Worm (Caenorhabditis elegans) whole organism, L3 larva: ENCODE measurements around the gene hlh-28.
A peak's percentile ranks its signal among the peaks of the same experiment; 100 is the strongest.
"Not testable (repeated sequence)": the region's sequence is repeated elsewhere in the genome, so short reads cannot be mapped to it uniquely, and the experiment has no call there.

Experiments
- ZK546.5 ChIP-seq: sonication (generic microtip); optimal IDR thresholded peaks from 2 replicates; lab custom pipeline; 2017; ENCODE audit warnings: missing biosample characterization, missing genetic modification characterization
- aly-2 ChIP-seq: fragments of 150-350 bp; optimal IDR thresholded peaks from 2 replicates; lab custom pipeline; 2014; ENCODE audit warnings: missing biosample characterization, missing genetic modification characterization
- ama-1 ChIP-seq: fragments of 150-350 bp; optimal IDR thresholded peaks from 2 replicates; lab custom pipeline; 2018
- ceh-28 ChIP-seq: fragments of 150-350 bp; optimal IDR thresholded peaks from 2 replicates; lab custom pipeline; 2014; ENCODE audit warnings: missing biosample characterization, missing genetic modification reagents, missing genetic modification characterization
- ceh-82 ChIP-seq: fragments of 150-350 bp; optimal IDR thresholded peaks from 2 replicates; lab custom pipeline; 2014; ENCODE audit warnings: missing biosample characterization, missing genetic modification characterization
- egl-27 ChIP-seq: sonication (generic microtip); optimal IDR thresholded peaks from 4 replicates; lab custom pipeline; 2017; ENCODE audit warnings: missing biosample characterization, missing genetic modification reagents, missing genetic modification characterization
- egl-5 ChIP-seq: fragments of 150-350 bp; optimal IDR thresholded peaks from 2 replicates; lab custom pipeline; 2017; ENCODE audit warnings: missing biosample characterization, missing genetic modification reagents, missing genetic modification characterization, inconsistent platforms
- elt-2 ChIP-seq: sonication (generic microtip); optimal IDR thresholded peaks from 2 replicates; lab custom pipeline; 2016; ENCODE audit warnings: missing genetic modification reagents, mild to moderate bottlenecking, missing genetic modification characterization, missing compliant biosample characterization
- elt-3 ChIP-seq, 3 experiments: fragments of 150-350 bp in 1 of 3; sonication (generic microtip) in 2 of 3; optimal IDR thresholded peaks; 2 replicates in 2 of 3; 4 replicates in 1 of 3; lab custom pipeline; 2014 to 2017; ENCODE audit warnings: missing biosample characterization in 3 of 3, missing genetic modification characterization in 3 of 3
- eor-1 ChIP-seq, 2 experiments: fragments of 150-350 bp; optimal IDR thresholded peaks; 2 replicates each; lab custom pipeline; 2014 to 2018; ENCODE audit warnings: missing biosample characterization in 2 of 2, missing genetic modification characterization in 2 of 2
- fkh-10 ChIP-seq: sonication (generic microtip); optimal IDR thresholded peaks from 2 replicates; lab custom pipeline; 2017; ENCODE audit warnings: missing biosample characterization, missing genetic modification reagents, missing genetic modification characterization
- fkh-2 ChIP-seq: fragments of 150-350 bp; optimal IDR thresholded peaks from 2 replicates; lab custom pipeline; 2014; ENCODE audit warnings: missing biosample characterization, missing genetic modification reagents, missing genetic modification characterization
- hmg-11 ChIP-seq: sonication (generic microtip); optimal IDR thresholded peaks from 2 replicates; lab custom pipeline; 2016; ENCODE audit warnings: missing genetic modification characterization, missing compliant biosample characterization
- jun-1 ChIP-seq: fragments of 150-350 bp; optimal IDR thresholded peaks from 2 replicates; lab custom pipeline; 2014; ENCODE audit warnings: missing biosample characterization, missing genetic modification reagents, missing genetic modification characterization
- lin-39 ChIP-seq: fragments of 150-350 bp; optimal IDR thresholded peaks from 2 replicates; lab custom pipeline; 2018; ENCODE audit warnings: missing biosample characterization, missing genetic modification reagents, missing genetic modification characterization
- lsy-12 ChIP-seq: sonication (generic microtip); optimal IDR thresholded peaks from 2 replicates; lab custom pipeline; 2016; ENCODE audit warnings: mild to moderate bottlenecking, missing genetic modification characterization, missing compliant biosample characterization
- mdl-1 ChIP-seq: fragments of 150-350 bp; optimal IDR thresholded peaks from 2 replicates; lab custom pipeline; 2014; ENCODE audit warnings: missing biosample characterization, missing genetic modification characterization
- mml-1 ChIP-seq: fragments of 150-350 bp; sonication (generic microtip); optimal IDR thresholded peaks from 3 replicates; lab custom pipeline; 2014; ENCODE audit warnings: missing biosample characterization, missing genetic modification characterization
- nfya-1 ChIP-seq: sonication (generic microtip); optimal IDR thresholded peaks from 2 replicates; lab custom pipeline; 2017; ENCODE audit warnings: missing genetic modification characterization, mild to moderate bottlenecking, missing compliant biosample characterization, antibody characterized with exemption, moderate library complexity; ENCODE audit not compliant: insufficient read depth
- nhr-12 ChIP-seq: fragments of 150-350 bp; optimal IDR thresholded peaks from 2 replicates; lab custom pipeline; 2014; ENCODE audit warnings: missing biosample characterization, missing genetic modification characterization
- nhr-25 ChIP-seq: sonication (generic microtip); optimal IDR thresholded peaks from 2 replicates; lab custom pipeline; 2017; ENCODE audit warnings: missing biosample characterization, missing genetic modification characterization
- nhr-28 ChIP-seq: fragments of 150-350 bp; optimal IDR thresholded peaks from 2 replicates; lab custom pipeline; 2014; ENCODE audit warnings: missing biosample characterization, missing genetic modification characterization
- nhr-43 ChIP-seq: sonication (generic microtip); optimal IDR thresholded peaks from 2 replicates; lab custom pipeline; 2016; ENCODE audit warnings: mild to moderate bottlenecking, missing genetic modification characterization, missing compliant biosample characterization; ENCODE audit not compliant: poor library complexity, severe bottlenecking
- nhr-76 ChIP-seq: fragments of 150-350 bp; sonication (generic microtip); optimal IDR thresholded peaks from 5 replicates; lab custom pipeline; 2014; ENCODE audit warnings: missing biosample characterization, missing genetic modification characterization
- pha-4 ChIP-seq: fragments of 150-350 bp; optimal IDR thresholded peaks from 2 replicates; lab custom pipeline; 2014; ENCODE audit warnings: missing biosample characterization, missing genetic modification reagents, missing genetic modification characterization
- sea-2 ChIP-seq: fragments of 150-350 bp; sonication (generic microtip); optimal IDR thresholded peaks from 4 replicates; lab custom pipeline; 2014; ENCODE audit warnings: missing biosample characterization, missing genetic modification reagents, missing genetic modification characterization
- skn-1 ChIP-seq: fragments of 150-350 bp; optimal IDR thresholded peaks from 2 replicates; lab custom pipeline; 2014; ENCODE audit warnings: missing biosample characterization, missing genetic modification characterization
- snpc-4 ChIP-seq: fragments of 150-350 bp; optimal IDR thresholded peaks from 2 replicates; lab custom pipeline; 2014; ENCODE audit warnings: missing biosample characterization, missing genetic modification characterization
- tbx-2 ChIP-seq: sonication (generic microtip); optimal IDR thresholded peaks from 2 replicates; lab custom pipeline; 2016; ENCODE audit warnings: mild to moderate bottlenecking, missing genetic modification characterization, missing compliant biosample characterization
- zag-1 ChIP-seq: fragments of 150-350 bp; optimal IDR thresholded peaks from 2 replicates; lab custom pipeline; 2014; ENCODE audit warnings: missing biosample characterization, missing genetic modification characterization
- ztf-4 ChIP-seq: fragments of 150-350 bp; optimal IDR thresholded peaks from 2 replicates; lab custom pipeline; 2014; ENCODE audit warnings: missing biosample characterization, missing genetic modification characterization

hlh-28 gene

ce11 chrX:17544349-17544936 is 6.4 kb upstream of the hlh-28 start (continued):
- TF ChIP-seq fkh-10 (GFP tag; lab: Kevin White, UChicago) (peak; percentile 24), elt-2 (tag; lab: Kevin White, UChicago) (peak; percentile 55), egl-5 (tag; lab: Kevin White, UChicago) (no peak), mdl-1 (tag; lab: Kevin White, UChicago) (no peak), nhr-43 (tag; lab: Kevin White, UChicago) (peak; percentile 90), tbx-2 (peak; percentile 95), hmg-11 (peak; percentile 88), mml-1 (tag; lab: Kevin White, UChicago) (no peak), sea-2 (GFP tag; lab: Kevin White, UChicago) (no peak), jun-1 (tag; lab: Kevin White, UChicago) (no peak), nhr-12 (tag; lab: Kevin White, UChicago) (no peak), eor-1 (tag; optimal IDR thresholded peaks at IDR 0.05; lab: Kevin White, UChicago) (no peak), lin-39 (tag; lab: Kevin White, UChicago) (peak; percentile 37), ama-1 (no peak)

ce11 chrX:17545498-17545897 is 5.4 kb upstream of the hlh-28 start:
- TF ChIP-seq fkh-10 (GFP tag; lab: Kevin White, UChicago) (no peak), ceh-28 (peak; percentile 67), nhr-43 (tag; lab: Kevin White, UChicago) (peak; percentile 53), ama-1 (no peak), tbx-2 (peak; percentile 70), skn-1 (tag; lab: Kevin White, UChicago) (peak; percentile 8), lsy-12 (peak; percentile 57), hmg-11 (peak; percentile 75), nfya-1 (tag; lab: Kevin White, UChicago) (peak; percentile 13), pha-4 (tag; lab: Kevin White, UChicago) (peak; percentile 30), nhr-12 (tag; lab: Kevin White, UChicago) (no peak), elt-2 (tag; lab: Kevin White, UChicago) (peak; percentile 12)

ce11 chrX:17548539-17548938 is 2.3 kb upstream of the hlh-28 start, which contains the start of gene hlh-29:
TSS of gene hlh-29 (minus strand) at chrX:17548639.
- not testable (repeated sequence) for TF ChIP-seq zag-1, mml-1, fkh-2 (tag; lab: Kevin White, UChicago)

- TF ChIP-seq pha-4 (tag; lab: Kevin White, UChicago) (no peak), jun-1 (tag; lab: Kevin White, UChicago) (no peak), ceh-82 (tag; lab: Kevin White, UChicago) (no peak), elt-3 (tag; optimal IDR thresholded peaks at IDR 0.05; lab: Kevin White, UChicago) (no peak), nfya-1 (tag; lab: Kevin White, UChicago) (no peak), mdl-1 (tag; lab: Kevin White, UChicago) (no peak), nhr-28 (tag; lab: Kevin White, UChicago) (no peak), ztf-4 (tag; lab: Kevin White, UChicago) (no peak), skn-1 (tag; lab: Kevin White, UChicago) (no peak), tbx-2 (no peak), egl-27 (tag; lab: Kevin White, UChicago) (no peak), mml-1 (tag; lab: Kevin White, UChicago) (no peak), snpc-4 (no peak), sea-2 (GFP tag; lab: Kevin White, UChicago) (no peak), nhr-76 (tag; lab: Kevin White, UChicago) (no peak), aly-2 (tag; lab: Kevin White, UChicago) (no peak), hmg-11 (no peak), ZK546.5 (tag; lab: Kevin White, UChicago) (no peak)
These were observed 2.9 kb downstream of the hlh-28 start for ce11 chrX:17553772-17554171.

ce11 chrX:17562195-17562594 is 11.3 kb downstream of the hlh-28 start:
- TF ChIP-seq hmg-11: peak; percentile 2
- peak; percentile 82 for TF ChIP-seq pha-4 (tag; lab: Kevin White, UChicago)
- no peak for TF ChIP-seq ama-1
- TF ChIP-seq elt-2 (tag; lab: Kevin White, UChicago): no peak
- TF ChIP-seq nhr-25 (tag; lab: Kevin White, UChicago): peak; percentile 61
- TF ChIP-seq lsy-12: no peak
